Worm (Caenorhabditis elegans) whole organism, L3 larva: ENCODE measurements around the gene C17H12.10.

Source experiments
- R02D3.7 ChIP-seq: fragments of 150-350 bp; optimal IDR thresholded peaks from 2 replicates; lab custom pipeline; 2014; ENCODE audit warnings: missing biosample characterization, missing genetic modification characterization
- ZK546.5 ChIP-seq: sonication (generic microtip); optimal IDR thresholded peaks from 2 replicates; lab custom pipeline; 2017; ENCODE audit warnings: missing biosample characterization, missing genetic modification characterization
- aly-2 ChIP-seq: fragments of 150-350 bp; optimal IDR thresholded peaks from 2 replicates; lab custom pipeline; 2014; ENCODE audit warnings: missing biosample characterization, missing genetic modification characterization
- ceh-16 ChIP-seq: sonication (generic microtip); optimal IDR thresholded peaks from 2 replicates; lab custom pipeline; 2017; ENCODE audit warnings: missing biosample characterization, missing genetic modification characterization
- ceh-28 ChIP-seq: fragments of 150-350 bp; optimal IDR thresholded peaks from 2 replicates; lab custom pipeline; 2014; ENCODE audit warnings: missing biosample characterization, missing genetic modification reagents, missing genetic modification characterization
- ceh-82 ChIP-seq: fragments of 150-350 bp; optimal IDR thresholded peaks from 2 replicates; lab custom pipeline; 2014; ENCODE audit warnings: missing biosample characterization, missing genetic modification characterization
- ceh-9 ChIP-seq: sonication (generic microtip); optimal IDR thresholded peaks from 2 replicates; lab custom pipeline; 2018; ENCODE audit warnings: missing biosample characterization, missing genetic modification characterization
- daf-12 ChIP-seq: fragments of 150-350 bp; optimal IDR thresholded peaks from 2 replicates; lab custom pipeline; 2014; ENCODE audit warnings: missing biosample characterization, missing genetic modification reagents, missing genetic modification characterization
- egl-27 ChIP-seq: sonication (generic microtip); optimal IDR thresholded peaks from 4 replicates; lab custom pipeline; 2017; ENCODE audit warnings: missing biosample characterization, missing genetic modification reagents, missing genetic modification characterization
- egl-5 ChIP-seq: fragments of 150-350 bp; optimal IDR thresholded peaks from 2 replicates; lab custom pipeline; 2017; ENCODE audit warnings: missing biosample characterization, missing genetic modification reagents, missing genetic modification characterization, inconsistent platforms
- elt-1 ChIP-seq: fragments of 150-350 bp; optimal IDR thresholded peaks from 2 replicates; lab custom pipeline; 2014; ENCODE audit warnings: missing biosample characterization, missing genetic modification characterization
- elt-2 ChIP-seq: sonication (generic microtip); optimal IDR thresholded peaks from 2 replicates; lab custom pipeline; 2016; ENCODE audit warnings: missing genetic modification reagents, mild to moderate bottlenecking, missing genetic modification characterization, missing compliant biosample characterization
- elt-3 ChIP-seq, 3 experiments: fragments of 150-350 bp in 1 of 3; sonication (generic microtip) in 2 of 3; optimal IDR thresholded peaks; 2 replicates in 2 of 3; 4 replicates in 1 of 3; lab custom pipeline; 2014 to 2017; ENCODE audit warnings: missing biosample characterization in 3 of 3, missing genetic modification characterization in 3 of 3
- fkh-10 ChIP-seq: sonication (generic microtip); optimal IDR thresholded peaks from 2 replicates; lab custom pipeline; 2017; ENCODE audit warnings: missing biosample characterization, missing genetic modification reagents, missing genetic modification characterization
- fkh-2 ChIP-seq: fragments of 150-350 bp; optimal IDR thresholded peaks from 2 replicates; lab custom pipeline; 2014; ENCODE audit warnings: missing biosample characterization, missing genetic modification reagents, missing genetic modification characterization
- fos-1 ChIP-seq: fragments of 150-350 bp; optimal IDR thresholded peaks from 2 replicates; lab custom pipeline; 2014; ENCODE audit warnings: missing biosample characterization, missing genetic modification characterization
- hmg-11 ChIP-seq: sonication (generic microtip); optimal IDR thresholded peaks from 2 replicates; lab custom pipeline; 2016; ENCODE audit warnings: missing genetic modification characterization, missing compliant biosample characterization
- jun-1 ChIP-seq: fragments of 150-350 bp; optimal IDR thresholded peaks from 2 replicates; lab custom pipeline; 2014; ENCODE audit warnings: missing biosample characterization, missing genetic modification reagents, missing genetic modification characterization
- lin-15B ChIP-seq: fragments of 150-350 bp; optimal IDR thresholded peaks from 2 replicates; lab custom pipeline; 2014; ENCODE audit warnings: missing biosample characterization, missing genetic modification characterization
- lin-39 ChIP-seq: fragments of 150-350 bp; optimal IDR thresholded peaks from 2 replicates; lab custom pipeline; 2018; ENCODE audit warnings: missing biosample characterization, missing genetic modification reagents, missing genetic modification characterization
- lsy-12 ChIP-seq: sonication (generic microtip); optimal IDR thresholded peaks from 2 replicates; lab custom pipeline; 2016; ENCODE audit warnings: mild to moderate bottlenecking, missing genetic modification characterization, missing compliant biosample characterization
- mdl-1 ChIP-seq: fragments of 150-350 bp; optimal IDR thresholded peaks from 2 replicates; lab custom pipeline; 2014; ENCODE audit warnings: missing biosample characterization, missing genetic modification characterization
- mml-1 ChIP-seq: fragments of 150-350 bp; sonication (generic microtip); optimal IDR thresholded peaks from 3 replicates; lab custom pipeline; 2014; ENCODE audit warnings: missing biosample characterization, missing genetic modification characterization
- nfya-1 ChIP-seq: sonication (generic microtip); optimal IDR thresholded peaks from 2 replicates; lab custom pipeline; 2017; ENCODE audit warnings: missing genetic modification characterization, mild to moderate bottlenecking, missing compliant biosample characterization, antibody characterized with exemption, moderate library complexity; ENCODE audit not compliant: insufficient read depth
- nhr-11 ChIP-seq: fragments of 150-350 bp; optimal IDR thresholded peaks from 2 replicates; lab custom pipeline; 2014; ENCODE audit warnings: missing biosample characterization, missing genetic modification characterization
- nhr-12 ChIP-seq: fragments of 150-350 bp; optimal IDR thresholded peaks from 2 replicates; lab custom pipeline; 2014; ENCODE audit warnings: missing biosample characterization, missing genetic modification characterization
- nhr-23 ChIP-seq: fragments of 150-350 bp; optimal IDR thresholded peaks from 2 replicates; lab custom pipeline; 2014; ENCODE audit warnings: missing biosample characterization, missing genetic modification reagents, missing genetic modification characterization
- nhr-237 ChIP-seq: fragments of 150-350 bp; optimal IDR thresholded peaks from 2 replicates; lab custom pipeline; 2014; ENCODE audit warnings: missing biosample characterization, missing genetic modification characterization
- nhr-25 ChIP-seq: sonication (generic microtip); optimal IDR thresholded peaks from 2 replicates; lab custom pipeline; 2017; ENCODE audit warnings: missing biosample characterization, missing genetic modification characterization
- nhr-28 ChIP-seq: fragments of 150-350 bp; optimal IDR thresholded peaks from 2 replicates; lab custom pipeline; 2014; ENCODE audit warnings: missing biosample characterization, missing genetic modification characterization
- nhr-43 ChIP-seq: sonication (generic microtip); optimal IDR thresholded peaks from 2 replicates; lab custom pipeline; 2016; ENCODE audit warnings: mild to moderate bottlenecking, missing genetic modification characterization, missing compliant biosample characterization; ENCODE audit not compliant: poor library complexity, severe bottlenecking
- nhr-67 ChIP-seq: fragments of 150-350 bp; optimal IDR thresholded peaks from 2 replicates; lab custom pipeline; 2014; ENCODE audit warnings: missing biosample characterization, missing genetic modification characterization
- nhr-76 ChIP-seq: fragments of 150-350 bp; sonication (generic microtip); optimal IDR thresholded peaks from 5 replicates; lab custom pipeline; 2014; ENCODE audit warnings: missing biosample characterization, missing genetic modification characterization
- nhr-77 ChIP-seq: fragments of 150-350 bp; optimal IDR thresholded peaks from 2 replicates; lab custom pipeline; 2014; ENCODE audit warnings: missing biosample characterization, missing genetic modification characterization
- pha-4 ChIP-seq: fragments of 150-350 bp; optimal IDR thresholded peaks from 2 replicates; lab custom pipeline; 2014; ENCODE audit warnings: missing biosample characterization, missing genetic modification reagents, missing genetic modification characterization
- pqm-1 ChIP-seq: fragments of 150-350 bp; optimal IDR thresholded peaks from 2 replicates; lab custom pipeline; 2017; ENCODE audit warnings: missing biosample characterization, missing genetic modification characterization, inconsistent platforms
- sea-2 ChIP-seq: fragments of 150-350 bp; sonication (generic microtip); optimal IDR thresholded peaks from 4 replicates; lab custom pipeline; 2014; ENCODE audit warnings: missing biosample characterization, missing genetic modification reagents, missing genetic modification characterization
- skn-1 ChIP-seq: fragments of 150-350 bp; optimal IDR thresholded peaks from 2 replicates; lab custom pipeline; 2014; ENCODE audit warnings: missing biosample characterization, missing genetic modification characterization
- snpc-4 ChIP-seq: fragments of 150-350 bp; optimal IDR thresholded peaks from 2 replicates; lab custom pipeline; 2014; ENCODE audit warnings: missing biosample characterization, missing genetic modification characterization
- tbx-2 ChIP-seq: sonication (generic microtip); optimal IDR thresholded peaks from 2 replicates; lab custom pipeline; 2016; ENCODE audit warnings: mild to moderate bottlenecking, missing genetic modification characterization, missing compliant biosample characterization
- unc-39 ChIP-seq: sonication (generic microtip); optimal IDR thresholded peaks from 4 replicates; lab custom pipeline; 2017; ENCODE audit warnings: missing biosample characterization, missing genetic modification characterization
- unc-62 ChIP-seq: fragments of 150-350 bp; sonication (generic microtip); optimal IDR thresholded peaks from 4 replicates; lab custom pipeline; 2014; ENCODE audit warnings: missing biosample characterization, missing genetic modification reagents, missing genetic modification characterization
- zag-1 ChIP-seq: fragments of 150-350 bp; optimal IDR thresholded peaks from 2 replicates; lab custom pipeline; 2014; ENCODE audit warnings: missing biosample characterization, missing genetic modification characterization
- ztf-11 ChIP-seq: fragments of 150-350 bp; optimal IDR thresholded peaks from 2 replicates; lab custom pipeline; 2014; ENCODE audit warnings: missing biosample characterization, missing genetic modification characterization
- ztf-4 ChIP-seq: fragments of 150-350 bp; optimal IDR thresholded peaks from 2 replicates; lab custom pipeline; 2014; ENCODE audit warnings: missing biosample characterization, missing genetic modification characterization

The C17H12.10 gene

DNA sequence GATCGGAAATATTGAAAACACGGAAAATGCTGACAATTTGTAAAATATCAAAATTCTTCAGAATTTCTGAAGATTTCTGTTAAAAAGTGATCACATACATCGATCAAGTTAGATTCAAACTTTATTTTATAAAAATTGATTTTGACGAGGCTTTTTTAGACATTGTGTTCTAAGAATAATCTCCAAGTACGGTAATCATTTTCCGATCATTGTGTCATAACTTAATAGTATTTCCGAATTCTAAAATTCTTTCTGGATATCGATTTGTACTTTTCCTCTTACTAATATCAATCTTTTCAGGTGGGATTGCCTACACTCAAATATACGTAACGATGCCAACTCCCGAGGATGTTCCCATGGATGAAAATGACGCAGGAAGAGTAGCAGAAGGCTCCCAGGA is 49.6 kb upstream of the C17H12.10 start, which contains the start of gene usp-4:
TSS of gene usp-4 (plus strand) at position 301 of the 400 bp plus-strand sequence.
- TF ChIP-seq skn-1, result no peak
- TF ChIP-seq nhr-12 (tag; lab: Kevin White, UChicago), result no peak
- TF ChIP-seq pha-4 (tag; lab: Kevin White, UChicago), result no peak
- no peak for TF ChIP-seq nhr-43 (tag; lab: Kevin White, UChicago)
- no peak for TF ChIP-seq ceh-9
- TF ChIP-seq nhr-76 (tag; lab: Kevin White, UChicago), result no peak
- TF ChIP-seq sea-2 (GFP tag; lab: Kevin White, UChicago), result no peak
- TF ChIP-seq hmg-11, result no peak
- TF ChIP-seq ztf-11 (tag; lab: Kevin White, UChicago), result no peak

DNA sequence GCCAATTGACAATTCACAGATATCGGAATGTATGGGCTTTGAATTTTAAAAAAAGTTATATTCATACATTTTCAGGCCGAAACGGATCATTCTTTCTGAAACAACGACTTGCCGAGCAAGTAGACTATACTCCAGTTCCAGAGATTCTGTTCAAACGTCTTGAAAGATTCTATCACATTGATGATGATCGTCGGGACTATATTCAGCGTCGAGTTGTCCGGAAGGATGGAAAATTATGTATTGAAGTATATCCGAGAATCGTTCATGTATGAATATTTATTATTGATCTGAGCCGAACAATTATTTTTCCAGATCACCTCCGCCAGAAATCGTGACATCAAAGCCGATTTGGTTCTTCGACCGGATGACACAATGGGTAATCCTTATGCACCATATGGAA is 49.0 kb upstream of the C17H12.10 start:
- TF ChIP-seq lin-39 (tag; lab: Kevin White, UChicago) (no peak), ceh-28 (tag; lab: Kevin White, UChicago) (no peak), egl-5 (tag; lab: Kevin White, UChicago) (no peak), mml-1 (no peak)

DNA sequence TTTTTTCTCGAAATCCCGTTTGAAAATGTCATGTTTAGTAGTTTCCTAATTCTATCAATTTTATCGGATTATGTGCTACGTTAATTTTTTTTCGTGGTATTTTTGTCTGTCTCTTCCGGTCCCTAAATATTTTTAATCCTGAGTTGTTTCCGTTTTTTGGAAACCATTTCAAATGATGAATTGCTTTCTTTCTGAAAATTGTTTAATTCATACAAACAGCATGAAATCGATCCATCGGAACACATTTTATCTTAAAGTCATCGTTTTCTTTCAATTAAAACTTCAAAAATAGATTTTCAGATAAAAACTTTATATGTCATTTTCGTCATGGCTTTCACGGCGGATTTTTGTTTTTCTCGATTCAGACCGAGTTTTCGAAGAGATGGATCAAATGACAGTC is 44.2 kb upstream of the C17H12.10 start, which contains the start of gene spd-3:
TSS of gene spd-3 (plus strand) at position 301 of the 400 bp plus-strand sequence.
- TF ChIP-seq ceh-82 (tag; lab: Kevin White, UChicago), result no peak
- no peak for TF ChIP-seq fos-1 (tag; lab: Kevin White, UChicago)
- TF ChIP-seq sea-2 (GFP tag; lab: Kevin White, UChicago), result no peak
- TF ChIP-seq egl-5 (tag; lab: Kevin White, UChicago), result no peak
- TF ChIP-seq ztf-4 (tag; lab: Kevin White, UChicago), result no peak
- TF ChIP-seq ceh-9, result no peak
- no peak for TF ChIP-seq ztf-11 (tag; lab: Kevin White, UChicago)
- no peak for TF ChIP-seq nhr-77
- TF ChIP-seq, all 47 proteins: peak for 0

DNA sequence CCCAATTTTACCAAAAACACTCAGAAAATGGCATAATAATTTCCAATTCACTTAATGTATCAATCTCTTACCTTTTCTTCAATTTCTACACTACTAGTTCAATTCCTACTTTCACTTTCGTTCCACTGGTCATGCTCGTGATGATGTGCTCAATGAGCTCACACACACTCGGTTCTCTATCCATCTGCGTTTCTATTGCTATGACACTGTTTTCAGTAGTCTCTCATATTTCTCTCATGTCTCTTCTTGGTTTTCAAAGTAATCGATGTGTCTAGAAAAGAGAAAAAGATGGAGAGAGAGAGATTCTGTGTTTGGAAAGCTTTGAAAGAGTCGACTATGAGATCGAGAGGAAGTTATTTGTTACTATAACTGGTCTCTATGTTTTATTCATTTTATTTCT is 39.4 kb upstream of the C17H12.10 start:
- no peak for TF ChIP-seq ZK546.5 (tag; lab: Kevin White, UChicago)
- TF ChIP-seq pha-4 (tag; lab: Kevin White, UChicago), result peak; percentile 74
- no peak for TF ChIP-seq mdl-1 (tag; lab: Kevin White, UChicago)
- no peak for TF ChIP-seq elt-3 (tag; optimal IDR thresholded peaks at IDR 0.05; lab: Kevin White, UChicago)
- no peak for TF ChIP-seq nhr-25 (tag; lab: Kevin White, UChicago)
- no peak for TF ChIP-seq nhr-76 (tag; lab: Kevin White, UChicago)
- no peak for TF ChIP-seq snpc-4 (tag; lab: Kevin White, UChicago)
- no peak for TF ChIP-seq zag-1
- TF ChIP-seq nhr-77, result no peak
- peak; percentile 49 for TF ChIP-seq elt-2
- TF ChIP-seq skn-1, result peak; percentile 65
- no peak for TF ChIP-seq mml-1
- TF ChIP-seq ceh-82 (tag; lab: Kevin White, UChicago), result no peak
- TF ChIP-seq aly-2 (tag; lab: Kevin White, UChicago), result no peak
- no peak for TF ChIP-seq nhr-12 (tag; lab: Kevin White, UChicago)
- peak; percentile 53 for TF ChIP-seq hmg-11
- no peak for TF ChIP-seq nhr-23 (tag; lab: Kevin White, UChicago)
- TF ChIP-seq lin-15B (tag; lab: Kevin White, UChicago), result peak; percentile 44
- TF ChIP-seq nhr-237 (tag; lab: Kevin White, UChicago), result no peak
- no peak for TF ChIP-seq elt-1 (tag; lab: Kevin White, UChicago)
- no peak for TF ChIP-seq ceh-9
- no peak for TF ChIP-seq R02D3.7 (tag; lab: Kevin White, UChicago)
- no peak for TF ChIP-seq egl-27 (tag; lab: Kevin White, UChicago)
- peak; percentile 43 for TF ChIP-seq egl-5 (tag; lab: Kevin White, UChicago)
- no peak for TF ChIP-seq unc-39
- TF ChIP-seq nhr-67, result no peak
- TF ChIP-seq sea-2 (GFP tag; lab: Kevin White, UChicago), result no peak
- TF ChIP-seq nhr-11, result no peak
- TF ChIP-seq nhr-43 (tag; lab: Kevin White, UChicago), result no peak
- no peak for TF ChIP-seq ceh-16
- no peak for TF ChIP-seq daf-12 (tag; lab: Kevin White, UChicago)
- TF ChIP-seq ceh-28 (tag; lab: Kevin White, UChicago), result peak; percentile 78
- TF ChIP-seq lsy-12, result no peak
- TF ChIP-seq fkh-2 (tag; lab: Kevin White, UChicago), result no peak
- TF ChIP-seq nhr-28 (tag; lab: Kevin White, UChicago), result no peak
- TF ChIP-seq lin-39 (tag; lab: Kevin White, UChicago), result peak; percentile 29
- TF ChIP-seq ztf-11 (tag; lab: Kevin White, UChicago), result no peak
- peak; percentile 80 for TF ChIP-seq nfya-1 (tag; lab: Kevin White, UChicago)
- peak; percentile 61 for TF ChIP-seq jun-1 (tag; lab: Kevin White, UChicago)
- TF ChIP-seq unc-62, result no peak
- TF ChIP-seq ztf-4 (tag; lab: Kevin White, UChicago), result no peak
- peak; percentile 35 for TF ChIP-seq fkh-10 (GFP tag; lab: Kevin White, UChicago)
- TF ChIP-seq fos-1 (tag; lab: Kevin White, UChicago), result no peak
- peak; percentile 65 for TF ChIP-seq pqm-1 (tag; lab: Kevin White, UChicago)
- TF ChIP-seq tbx-2, result no peak
